Fruit fly (Drosophila melanogaster) whole organism, embryonic: ENCODE measurements around the gene CG12990.

Source experiments
- Aef1 ChIP-seq: fragments of 200-800 bp; sonication (Bioruptor generic); IDR thresholded peaks from 3 replicates; pipeline ENCODE4 v1.3.6; 2022; ENCODE audit warnings: missing biosample characterization, missing genetic modification characterization
- CG10267 ChIP-seq: fragments of 200-800 bp; sonication (Bioruptor generic); optimal IDR thresholded peaks from 2 replicates; lab custom pipeline; 2018; ENCODE audit warnings: missing biosample characterization, mild to moderate bottlenecking, missing genetic modification characterization, moderate library complexity
- CG10274 ChIP-seq: fragments of 200-800 bp; sonication (Bioruptor generic); optimal IDR thresholded peaks from 3 replicates; lab custom pipeline; 2017; ENCODE audit warnings: missing biosample characterization, mild to moderate bottlenecking, missing genetic modification characterization
- CG11456 ChIP-seq: fragments of 200-800 bp; sonication (Bioruptor generic); IDR thresholded peaks from 3 replicates; pipeline ENCODE4 v1.3.6; 2022; ENCODE audit warnings: missing biosample characterization, missing genetic modification characterization
- CG13123 ChIP-seq: fragments of 200-800 bp; sonication (Bioruptor generic); optimal IDR thresholded peaks from 2 replicates; lab custom pipeline; 2016; ENCODE audit warnings: missing biosample characterization, missing genetic modification characterization
- CG13894 ChIP-seq: fragments of 200-800 bp; sonication (Bioruptor generic); optimal IDR thresholded peaks from 3 replicates; lab custom pipeline; 2018; ENCODE audit warnings: missing biosample characterization, mild to moderate bottlenecking, missing genetic modification characterization, moderate library complexity
- CG15073 ChIP-seq: fragments of 200-800 bp; sonication (Bioruptor generic); optimal IDR thresholded peaks from 2 replicates; lab custom pipeline; 2016; ENCODE audit warnings: missing biosample characterization, missing genetic modification characterization
- CG15601 ChIP-seq: fragments of 200-800 bp; sonication (Bioruptor generic); optimal IDR thresholded peaks from 3 replicates; lab custom pipeline; 2019; ENCODE audit warnings: missing biosample characterization, mild to moderate bottlenecking, missing genetic modification characterization, moderate library complexity
- CG1603 ChIP-seq: fragments of 200-800 bp; sonication (Bioruptor generic); optimal IDR thresholded peaks from 2 replicates; lab custom pipeline; 2019; ENCODE audit warnings: missing biosample characterization, mild to moderate bottlenecking, missing genetic modification characterization, moderate library complexity
- CG17328 ChIP-seq: fragments of 200-800 bp; sonication (Bioruptor generic); IDR thresholded peaks from 2 replicates; pipeline ENCODE4 v1.3.6; 2022; ENCODE audit warnings: missing biosample characterization, missing genetic modification characterization
- CG17829 ChIP-seq: fragments of 200-800 bp; optimal IDR thresholded peaks from 2 replicates; lab custom pipeline; 2019; ENCODE audit warnings: missing biosample characterization, mild to moderate bottlenecking, missing genetic modification characterization, moderate library complexity
- CG32532 ChIP-seq: fragments of 200-800 bp; sonication (Bioruptor generic); IDR thresholded peaks from 2 replicates; pipeline ENCODE4 v1.3.6; 2022; ENCODE audit warnings: missing biosample characterization, missing genetic modification characterization
- CG3407 ChIP-seq: fragments of 200-800 bp; sonication (Bioruptor generic); optimal IDR thresholded peaks from 2 replicates; lab custom pipeline; 2018; ENCODE audit warnings: missing biosample characterization, mild to moderate bottlenecking, missing genetic modification characterization
- CG34422 ChIP-seq: fragments of 200-800 bp; sonication (Bioruptor generic); IDR thresholded peaks from 3 replicates; pipeline ENCODE4 v1.3.6; 2022; ENCODE audit warnings: missing biosample characterization, missing genetic modification characterization
- CG6254 ChIP-seq: fragments of 200-800 bp; sonication (Bioruptor generic); optimal IDR thresholded peaks from 3 replicates; lab custom pipeline; 2017; ENCODE audit warnings: mild to moderate bottlenecking, missing biosample characterization, missing genetic modification reagents, missing genetic modification characterization
- CG7786 ChIP-seq: fragments of 200-800 bp; sonication (Bioruptor generic); optimal IDR thresholded peaks from 2 replicates; lab custom pipeline; 2016; ENCODE audit warnings: missing biosample characterization, missing genetic modification characterization
- Camta ChIP-seq: fragments of 200-800 bp; sonication (Bioruptor generic); optimal IDR thresholded peaks from 2 replicates; lab custom pipeline; 2016; ENCODE audit warnings: missing biosample characterization, missing genetic modification characterization
- D19A ChIP-seq: fragments of 200-800 bp; optimal IDR thresholded peaks from 3 replicates; lab custom pipeline; 2019; ENCODE audit warnings: missing biosample characterization, mild to moderate bottlenecking, missing genetic modification characterization, moderate library complexity
- Dfd ChIP-seq, 2 experiments: fragments of >200 bp; optimal IDR thresholded peaks; 2 replicates each; lab custom pipeline; 2017; ENCODE audit warnings: missing biosample characterization in 2 of 2, missing genetic modification characterization in 2 of 2
- Fer1 ChIP-seq: fragments of 200-800 bp; sonication (Bioruptor generic); optimal IDR thresholded peaks from 2 replicates; lab custom pipeline; 2017; ENCODE audit warnings: missing biosample characterization, mild to moderate bottlenecking, missing genetic modification characterization
- Gsc ChIP-seq: fragments of 200-800 bp; sonication (Bioruptor generic); IDR thresholded peaks from 2 replicates; pipeline ENCODE4 v1.3.6; 2022; ENCODE audit warnings: missing biosample characterization, missing genetic modification characterization
- HLHmδ ChIP-seq: fragments of 200-800 bp; sonication (Bioruptor generic); optimal IDR thresholded peaks from 2 replicates; lab custom pipeline; 2018; ENCODE audit warnings: missing biosample characterization, mild to moderate bottlenecking, missing genetic modification characterization, moderate library complexity
- Hey ChIP-seq: fragments of 200-800 bp; sonication (Bioruptor generic); optimal IDR thresholded peaks from 3 replicates; lab custom pipeline; 2018; ENCODE audit warnings: missing biosample characterization, mild to moderate bottlenecking, missing genetic modification characterization
- Hr51 ChIP-seq, 2 experiments: fragments of 200-800 bp; sonication (Bioruptor generic); optimal IDR thresholded peaks; 2 replicates in 1 of 2; 3 replicates in 1 of 2; lab custom pipeline; 2016 to 2018; ENCODE audit warnings: missing biosample characterization in 2 of 2, missing genetic modification characterization in 2 of 2, mild to moderate bottlenecking in 1 of 2, moderate library complexity in 1 of 2
- Lhr ChIP-seq: fragments of 200-800 bp; sonication (Bioruptor generic); optimal IDR thresholded peaks from 3 replicates; lab custom pipeline; 2017; ENCODE audit warnings: mild to moderate bottlenecking, missing biosample characterization, missing genetic modification reagents, missing genetic modification characterization
- Lpt ChIP-seq: fragments of >200 bp; optimal IDR thresholded peaks from 2 replicates; lab custom pipeline; 2018; ENCODE audit warnings: missing biosample characterization, missing genetic modification characterization
- MTF-1 ChIP-seq: fragments of 200-800 bp; sonication (Bioruptor generic); optimal IDR thresholded peaks from 2 replicates; lab custom pipeline; 2018; ENCODE audit warnings: missing biosample characterization, mild to moderate bottlenecking, missing genetic modification characterization, borderline replicate concordance
- NC2β ChIP-seq: fragments of 200-800 bp; sonication (Bioruptor generic); optimal IDR thresholded peaks from 2 replicates; lab custom pipeline; 2016; ENCODE audit warnings: missing biosample characterization, missing genetic modification characterization
- Nf-YB ChIP-seq: fragments of 200-800 bp; sonication (Bioruptor generic); optimal IDR thresholded peaks from 3 replicates; lab custom pipeline; 2019; ENCODE audit warnings: missing biosample characterization, mild to moderate bottlenecking, missing genetic modification characterization, moderate library complexity
- Oli ChIP-seq: fragments of 200-800 bp; sonication (Bioruptor generic); optimal IDR thresholded peaks from 2 replicates; lab custom pipeline; 2018; ENCODE audit warnings: missing biosample characterization, mild to moderate bottlenecking, missing genetic modification characterization, moderate library complexity
- Ssrp ChIP-seq: fragments of 200-800 bp; sonication (Bioruptor generic); optimal IDR thresholded peaks from 2 replicates; lab custom pipeline; 2018; ENCODE audit warnings: missing biosample characterization, mild to moderate bottlenecking, missing genetic modification characterization, moderate library complexity
- ab ChIP-seq: fragments of 200-800 bp; sonication (Bioruptor generic); optimal IDR thresholded peaks from 2 replicates; lab custom pipeline; 2016; ENCODE audit warnings: missing biosample characterization, missing genetic modification characterization
- ara ChIP-seq: fragments of 200-800 bp; sonication (Bioruptor generic); IDR thresholded peaks from 2 replicates; pipeline ENCODE4 v1.3.6; 2022; ENCODE audit warnings: missing biosample characterization, missing genetic modification characterization
- bab2 ChIP-seq: fragments of 200-800 bp; sonication (Bioruptor generic); optimal IDR thresholded peaks from 2 replicates; lab custom pipeline; 2016; ENCODE audit warnings: missing biosample characterization, missing genetic modification characterization
- chinmo ChIP-seq: fragments of 200-800 bp; sonication (Bioruptor generic); IDR thresholded peaks from 4 replicates; pipeline ENCODE4 v1.3.6; 2022; ENCODE audit warnings: missing biosample characterization, missing genetic modification characterization; ENCODE audit not compliant: partially characterized antibody
- corto ChIP-seq: fragments of 200-800 bp; sonication (Bioruptor generic); optimal IDR thresholded peaks from 2 replicates; lab custom pipeline; 2016; ENCODE audit warnings: missing biosample characterization, mild to moderate bottlenecking, missing genetic modification characterization, moderate library complexity
- crc ChIP-seq: fragments of 200-800 bp; sonication (Bioruptor generic); optimal IDR thresholded peaks from 2 replicates; lab custom pipeline; 2016; ENCODE audit warnings: missing biosample characterization, missing genetic modification characterization
- dm ChIP-seq: fragments of 200-800 bp; sonication (Bioruptor generic); optimal IDR thresholded peaks from 3 replicates; lab custom pipeline; 2016; ENCODE audit warnings: missing biosample characterization, missing genetic modification characterization
- fd64A ChIP-seq: fragments of 200-800 bp; sonication (Bioruptor generic); optimal IDR thresholded peaks from 3 replicates; lab custom pipeline; 2018; ENCODE audit warnings: missing biosample characterization, mild to moderate bottlenecking, missing genetic modification characterization
- fru ChIP-seq: fragments of >200 bp; optimal IDR thresholded peaks from 2 replicates; lab custom pipeline; 2017
- grau ChIP-seq: fragments of 200-800 bp; optimal IDR thresholded peaks from 3 replicates; lab custom pipeline; 2019; ENCODE audit warnings: missing biosample characterization, mild to moderate bottlenecking, missing genetic modification characterization, moderate library complexity
- gro ChIP-seq: fragments of 200-800 bp; sonication (Bioruptor generic); optimal IDR thresholded peaks from 2 replicates; lab custom pipeline; 2016; ENCODE audit warnings: missing biosample characterization, missing genetic modification characterization
- hb ChIP-seq: fragments of 200-800 bp; sonication (Bioruptor generic); IDR thresholded peaks from 3 replicates; pipeline ENCODE4 v1.3.6; 2022; ENCODE audit warnings: missing biosample characterization, missing genetic modification characterization; ENCODE audit not compliant: partially characterized antibody
- jigr1 ChIP-seq: fragments of 200-800 bp; sonication (Bioruptor generic); IDR thresholded peaks from 3 replicates; pipeline ENCODE4 v1.3.6; 2022; ENCODE audit warnings: missing biosample characterization, missing genetic modification characterization
- onecut ChIP-seq: fragments of 200-800 bp; sonication (Bioruptor generic); IDR thresholded peaks from 2 replicates; pipeline ENCODE4 v1.3.6; 2022; ENCODE audit warnings: missing biosample characterization, missing genetic modification characterization
- run ChIP-seq: fragments of 200-800 bp; sonication (Bioruptor generic); optimal IDR thresholded peaks from 3 replicates; lab custom pipeline; 2018; ENCODE audit warnings: missing biosample characterization, mild to moderate bottlenecking, missing genetic modification characterization
- seq ChIP-seq: fragments of 200-800 bp; sonication (Bioruptor generic); IDR thresholded peaks from 2 replicates; pipeline ENCODE4 v1.3.6; 2022; ENCODE audit warnings: missing biosample characterization, missing genetic modification characterization
- shn ChIP-seq: fragments of 200-800 bp; sonication (Bioruptor generic); optimal IDR thresholded peaks from 3 replicates; lab custom pipeline; 2016; ENCODE audit warnings: missing biosample characterization, missing genetic modification characterization
- slp2 ChIP-seq: fragments of 200-800 bp; sonication (Bioruptor generic); optimal IDR thresholded peaks from 2 replicates; lab custom pipeline; 2016; ENCODE audit warnings: missing biosample characterization, missing genetic modification characterization
- stc ChIP-seq: fragments of 200-800 bp; sonication (Bioruptor generic); IDR thresholded peaks from 2 replicates; pipeline ENCODE4 v1.3.6; 2022; ENCODE audit warnings: missing biosample characterization, missing genetic modification characterization
- stwl ChIP-seq: fragments of 200-800 bp; sonication (Bioruptor generic); optimal IDR thresholded peaks from 3 replicates; lab custom pipeline; 2018; ENCODE audit warnings: missing biosample characterization, mild to moderate bottlenecking, missing genetic modification characterization, moderate library complexity
- zen2 ChIP-seq: fragments of 200-800 bp; sonication (Bioruptor generic); IDR thresholded peaks from 3 replicates; pipeline ENCODE4 v1.3.6; 2022; ENCODE audit warnings: missing biosample characterization, missing genetic modification characterization; ENCODE audit not compliant: partially characterized antibody

CG12990 gene

DNA sequence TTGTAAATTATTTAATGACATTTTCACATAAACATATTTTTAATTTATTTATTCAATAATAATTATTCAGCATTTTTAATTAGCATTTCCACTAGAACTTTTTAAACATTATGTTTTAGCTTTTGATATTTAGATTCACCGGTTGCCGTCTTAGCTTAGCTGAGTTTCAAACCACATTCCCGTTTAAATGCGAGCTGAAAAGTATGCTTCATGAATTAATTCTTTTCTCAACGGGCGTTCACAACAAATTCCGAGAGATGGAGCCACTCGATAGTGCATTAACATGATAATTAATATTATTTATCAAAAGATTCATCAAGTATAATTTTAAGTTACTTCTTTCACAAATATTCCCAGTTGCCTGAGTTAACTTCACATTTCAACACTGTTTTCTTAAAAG, 24.0 kb upstream of the CG12990 start (continued):
- 0 out of 4 replicates have a peak, but pooled peaks have one; percentile 41 for TF ChIP-seq chinmo (GFP tag; lab: Robert Waterston, UW)
- TF ChIP-seq CG15073 (GFP tag; lab: Kevin White, UChicago), result no peak
- no peak for TF ChIP-seq CG11456 (GFP tag; lab: Robert Waterston, UW)
- TF ChIP-seq CG10267 (tag; lab: Kevin White, UChicago), result no peak
- no peak for TF ChIP-seq hb (GFP tag; lab: Robert Waterston, UW)
- no peak for TF ChIP-seq bab2
- TF ChIP-seq Nf-YB (GFP tag; lab: Kevin White, UChicago), result no peak
- no peak for TF ChIP-seq Camta (GFP tag; lab: Kevin White, UChicago)
- TF ChIP-seq seq (GFP tag; lab: Robert Waterston, UW), result no peak
- TF ChIP-seq CG15601, result peak; percentile 3
- no peak for TF ChIP-seq NC2β (GFP tag; lab: Kevin White, UChicago)
- no peak for TF ChIP-seq D19A (tag; lab: Kevin White, UChicago)
- TF ChIP-seq Hr51 (GFP tag; optimal IDR thresholded peaks at IDR 0.05; lab: Kevin White, UChicago), result no peak
- no peak for TF ChIP-seq run (tag; lab: Kevin White, UChicago)
- TF ChIP-seq CG32532, result peak; percentile 31; the same call in 1 of the 2 replicates
- no peak for TF ChIP-seq MTF-1 (GFP tag; lab: Kevin White, UChicago)
- no peak for TF ChIP-seq dm
- no peak for TF ChIP-seq CG34422
- no peak for TF ChIP-seq ara (GFP tag; lab: Robert Waterston, UW)
- no peak for TF ChIP-seq stc (GFP tag; lab: Robert Waterston, UW)
- peak; percentile 29 for TF ChIP-seq Lhr (GFP tag; lab: Kevin White, UChicago)
- no peak for TF ChIP-seq CG7786 (GFP tag; lab: Kevin White, UChicago)
- no peak for TF ChIP-seq HLHmδ
- peak; percentile 22 for TF ChIP-seq CG13894 (tag; lab: Kevin White, UChicago)
- TF ChIP-seq Dfd (GFP tag; optimal IDR thresholded peaks at IDR 0.05; lab: Kevin White, UChicago), result no peak
- TF ChIP-seq Hey (tag; lab: Kevin White, UChicago), result no peak
- no peak for TF ChIP-seq Ssrp (tag; lab: Kevin White, UChicago)
- TF ChIP-seq fru (lab: Kevin White, UChicago), result no peak
- no peak for TF ChIP-seq Lpt
- no peak for TF ChIP-seq ab
- TF ChIP-seq CG3407 (GFP tag; lab: Kevin White, UChicago), result no peak
- no peak for TF ChIP-seq Fer1 (GFP tag; lab: Kevin White, UChicago)
- no peak for TF ChIP-seq corto
- TF ChIP-seq grau (tag; lab: Kevin White, UChicago), result peak; percentile 3
- no peak for TF ChIP-seq slp2
- no peak for TF ChIP-seq onecut
- TF ChIP-seq CG6254 (GFP tag; lab: Kevin White, UChicago), result no peak
- peak; percentile 22 for TF ChIP-seq CG1603
- peak; percentile 32 for TF ChIP-seq stwl (tag; lab: Kevin White, UChicago)
- no peak for TF ChIP-seq Aef1
- no peak for TF ChIP-seq CG13123 (GFP tag; lab: Kevin White, UChicago)
- no peak for TF ChIP-seq jigr1 (GFP tag; lab: Robert Waterston, UW)
- TF ChIP-seq CG17328, result no peak
- TF ChIP-seq Gsc (GFP tag; lab: Robert Waterston, UW), result no peak
- no peak for TF ChIP-seq zen2 (GFP tag; lab: Robert Waterston, UW)
- TF ChIP-seq CG10274 (GFP tag; lab: Kevin White, UChicago), result no peak
- TF ChIP-seq crc (GFP tag; lab: Kevin White, UChicago), result no peak
- no peak for TF ChIP-seq shn (GFP tag; lab: Kevin White, UChicago)
- no peak for TF ChIP-seq CG17829 (tag; lab: Kevin White, UChicago)
- no peak for TF ChIP-seq gro
- no peak for TF ChIP-seq Oli
- no peak for TF ChIP-seq fd64A
